Fruit fly (Drosophila melanogaster) whole organism, pupa: ENCODE data around the gene CG5391.

Source experiments
- CG10348 ChIP-seq: fragments of 200-800 bp; sonication (Bioruptor generic); IDR thresholded peaks from 2 replicates; pipeline ENCODE4 v1.3.6; 2022; ENCODE audit warnings: missing biosample characterization, missing genetic modification characterization
- CG12605 ChIP-seq: fragments of 200-800 bp; sonication (Bioruptor generic); IDR thresholded peaks from 2 replicates; pipeline ENCODE4 v1.3.6; 2022; ENCODE audit warnings: missing biosample characterization, missing genetic modification characterization
- CG13204 ChIP-seq: fragments of 200-800 bp; sonication (Bioruptor generic); optimal IDR thresholded peaks from 2 replicates; lab custom pipeline; 2018; ENCODE audit warnings: missing biosample characterization, mild to moderate bottlenecking, missing genetic modification characterization, moderate library complexity
- CG14655 ChIP-seq: fragments of 200-800 bp; sonication (Bioruptor generic); optimal IDR thresholded peaks from 3 replicates; lab custom pipeline; 2017; ENCODE audit warnings: mild to moderate bottlenecking, missing biosample characterization, missing genetic modification reagents, missing genetic modification characterization
- CG15710 ChIP-seq: fragments of 200-800 bp; sonication (Bioruptor generic); optimal IDR thresholded peaks from 2 replicates; lab custom pipeline; 2018; ENCODE audit warnings: missing biosample characterization, mild to moderate bottlenecking, missing genetic modification characterization, moderate library complexity
- CG17806 ChIP-seq: fragments of 200-800 bp; sonication (Bioruptor generic); optimal IDR thresholded peaks from 2 replicates; lab custom pipeline; 2018; ENCODE audit warnings: missing biosample characterization, mild to moderate bottlenecking, missing genetic modification characterization, moderate library complexity
- CG32121 ChIP-seq: fragments of 200-800 bp; sonication (Bioruptor generic); IDR thresholded peaks from 2 replicates; pipeline ENCODE4 v1.3.6; 2022; ENCODE audit warnings: missing biosample characterization, missing genetic modification characterization
- CG34367 ChIP-seq: fragments of 200-800 bp; sonication (Bioruptor generic); optimal IDR thresholded peaks from 2 replicates; lab custom pipeline; 2018; ENCODE audit warnings: missing biosample characterization, mild to moderate bottlenecking, missing genetic modification characterization
- CG4496 ChIP-seq: fragments of 200-800 bp; sonication (Bioruptor generic); IDR thresholded peaks from 3 replicates; pipeline ENCODE4 v1.3.6; 2022; ENCODE audit warnings: missing biosample characterization, missing genetic modification characterization
- CG8159 ChIP-seq: fragments of 200-800 bp; sonication (Bioruptor generic); optimal IDR thresholded peaks from 3 replicates; lab custom pipeline; 2018; ENCODE audit warnings: missing biosample characterization, mild to moderate bottlenecking, missing genetic modification characterization, moderate library complexity
- CG8301 ChIP-seq: fragments of 200-800 bp; sonication (Bioruptor generic); optimal IDR thresholded peaks from 2 replicates; lab custom pipeline; 2018; ENCODE audit warnings: missing biosample characterization, mild to moderate bottlenecking, missing genetic modification characterization
- CG9948 ChIP-seq: fragments of 200-800 bp; sonication (Bioruptor generic); optimal IDR thresholded peaks from 2 replicates; lab custom pipeline; 2018; ENCODE audit warnings: missing biosample characterization, mild to moderate bottlenecking, missing genetic modification characterization, moderate library complexity
- D1 ChIP-seq: fragments of 200-800 bp; sonication (Bioruptor generic); optimal IDR thresholded peaks from 2 replicates; lab custom pipeline; 2018; ENCODE audit warnings: missing biosample characterization, mild to moderate bottlenecking, missing genetic modification characterization, moderate library complexity
- EcR ChIP-seq: fragments of 200-800 bp; sonication (Bioruptor generic); optimal IDR thresholded peaks from 3 replicates; lab custom pipeline; 2019; ENCODE audit warnings: missing biosample characterization, missing genetic modification characterization, mild to moderate bottlenecking, moderate library complexity, missing genetic modification reagents
- Ets98B ChIP-seq: fragments of 200-800 bp; sonication (Bioruptor generic); IDR thresholded peaks from 2 replicates; pipeline ENCODE4 v1.3.6; 2022; ENCODE audit warnings: missing biosample characterization, missing genetic modification characterization
- Pif1A ChIP-seq: fragments of 200-800 bp; sonication (Bioruptor generic); optimal IDR thresholded peaks from 3 replicates; lab custom pipeline; 2016; ENCODE audit warnings: missing biosample characterization, missing genetic modification characterization
- Pif1B ChIP-seq: fragments of 200-800 bp; sonication (Bioruptor generic); optimal IDR thresholded peaks from 3 replicates; lab custom pipeline; 2016; ENCODE audit warnings: missing biosample characterization, missing genetic modification characterization
- Snoo ChIP-seq: fragments of 200-800 bp; sonication (Bioruptor generic); optimal IDR thresholded peaks from 3 replicates; lab custom pipeline; 2017; ENCODE audit warnings: missing biosample characterization, mild to moderate bottlenecking, missing genetic modification characterization, inconsistent platforms
- fd96Ca ChIP-seq: fragments of 200-800 bp; sonication (Bioruptor generic); IDR thresholded peaks from 3 replicates; pipeline ENCODE4 v1.3.6; 2022; ENCODE audit warnings: missing biosample characterization, missing genetic modification characterization
- gl ChIP-seq: fragments of 200-800 bp; sonication (Bioruptor generic); optimal IDR thresholded peaks from 2 replicates; lab custom pipeline; 2018; ENCODE audit warnings: missing biosample characterization, mild to moderate bottlenecking, missing genetic modification characterization
- rn ChIP-seq: fragments of 200-800 bp; sonication (Bioruptor generic); IDR thresholded peaks from 2 replicates; pipeline ENCODE4 v1.3.6; 2022; ENCODE audit warnings: missing biosample characterization, missing genetic modification characterization

The CG5391 gene

dm6 chr3R:22331691-22332090 is 2.3 kb downstream of the CG5391 start, which contains the start of gene CG13862:
Gene CG13862 (plus strand): TSS chr3R:22331991.
- TF ChIP-seq CG4496 (GFP tag; lab: Robert Waterston, UW): no peak
- no peak for TF ChIP-seq CG8159 (tag; lab: Kevin White, UChicago)
- no peak for TF ChIP-seq CG9948 (tag; lab: Kevin White, UChicago)
- TF ChIP-seq CG8301 (tag; lab: Kevin White, UChicago): no peak
- TF ChIP-seq CG17806 (tag; lab: Kevin White, UChicago): no peak
- TF ChIP-seq CG12605: no peak
- TF ChIP-seq Pif1A (GFP tag; lab: Kevin White, UChicago): no peak

dm6 chr3R:22330512-22331119 is 3.3 kb downstream of the CG5391 start, which contains the start of gene CG33721:
Gene CG33721 (plus strand): TSS chr3R:22331069.
- TF ChIP-seq EcR (no peak), CG32121 (GFP tag; lab: Robert Waterston, UW) (no peak), CG13204 (GFP tag; lab: Kevin White, UChicago) (no peak), Pif1B (GFP tag; lab: Kevin White, UChicago) (no peak), fd96Ca (GFP tag; lab: Robert Waterston, UW) (no peak), Pif1A (GFP tag; lab: Kevin White, UChicago) (no peak), rn (no peak)
- TF ChIP-seq, all 21 proteins: peak for 0

DNA sequence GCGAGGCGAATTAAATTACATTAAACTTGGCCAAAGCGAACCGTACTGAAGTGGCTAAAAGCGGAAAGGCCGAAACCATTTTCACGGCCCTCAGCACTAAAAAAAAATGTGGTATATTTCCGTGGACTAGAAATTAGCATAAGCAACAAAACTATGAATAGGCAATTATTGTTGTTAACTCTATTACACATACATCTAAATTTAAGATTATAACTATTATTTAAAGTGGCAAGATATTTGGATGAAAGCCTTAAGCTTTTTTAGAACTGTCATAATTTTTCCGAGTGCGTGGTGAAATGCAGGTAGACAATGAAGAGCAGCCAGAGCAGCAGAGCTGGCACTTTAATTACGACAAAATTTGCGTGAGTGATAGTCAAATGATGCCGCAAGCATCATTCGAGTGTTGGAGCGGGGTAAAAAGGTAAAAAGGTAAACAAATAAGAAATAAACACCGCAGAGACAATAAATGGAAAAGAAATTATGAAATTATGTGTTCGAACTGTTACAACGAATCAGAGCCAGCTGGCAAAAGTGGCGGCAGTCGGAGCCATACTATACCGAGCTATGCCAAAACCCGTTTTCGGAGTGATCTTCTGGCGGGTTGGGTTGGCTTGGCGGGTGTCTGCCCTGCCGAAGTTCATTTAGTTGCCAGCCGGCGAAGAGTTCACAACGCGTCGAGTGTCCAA is 5.1 kb downstream of the CG5391 start, which contains the start of gene CG7080:
Gene CG7080 (plus strand): TSS at position 636 of the 686 bp plus-strand sequence.
- TF ChIP-seq CG8159 (tag; lab: Kevin White, UChicago) (peak; percentile 25), Snoo (tag; lab: Kevin White, UChicago) (no peak), Pif1A (GFP tag; lab: Kevin White, UChicago) (peak; percentile 12), CG14655 (GFP tag; lab: Kevin White, UChicago) (peak; percentile 14), CG13204 (GFP tag; lab: Kevin White, UChicago) (no peak), EcR (no peak)

dm6 chr3R:22324736-22325135 is 9.2 kb downstream of the CG5391 start:
- TF ChIP-seq CG15710 (tag; lab: Kevin White, UChicago) (peak; percentile 76), Pif1A (GFP tag; lab: Kevin White, UChicago) (no peak), gl (no peak), CG13204 (GFP tag; lab: Kevin White, UChicago) (peak; percentile 56), CG10348 (no peak), CG17806 (tag; lab: Kevin White, UChicago) (peak; percentile 79), Snoo (tag; lab: Kevin White, UChicago) (peak; percentile 46), rn (no peak), CG14655 (GFP tag; lab: Kevin White, UChicago) (peak; percentile 81), CG9948 (tag; lab: Kevin White, UChicago) (peak; percentile 78), CG8159 (tag; lab: Kevin White, UChicago) (peak; percentile 83), CG32121 (GFP tag; lab: Robert Waterston, UW) (peak; percentile 55; the same call in 1 of the 2 replicates), CG4496 (GFP tag; lab: Robert Waterston, UW) (peak; percentile 68; the same call in 2 of the 3 replicates), CG8301 (tag; lab: Kevin White, UChicago) (peak; percentile 59), Pif1B (GFP tag; lab: Kevin White, UChicago) (peak; percentile 7), Ets98B (GFP tag; lab: Robert Waterston, UW) (peak; percentile 27; the same call in 1 of the 2 replicates), EcR (no peak), CG34367 (tag; lab: Kevin White, UChicago) (peak; percentile 63), fd96Ca (GFP tag; lab: Robert Waterston, UW) (peak; percentile 64; the same call in 2 of the 3 replicates), D1 (tag; lab: Kevin White, UChicago) (no peak), CG12605 (peak; percentile 15; the same call in 1 of the 2 replicates)

DNA sequence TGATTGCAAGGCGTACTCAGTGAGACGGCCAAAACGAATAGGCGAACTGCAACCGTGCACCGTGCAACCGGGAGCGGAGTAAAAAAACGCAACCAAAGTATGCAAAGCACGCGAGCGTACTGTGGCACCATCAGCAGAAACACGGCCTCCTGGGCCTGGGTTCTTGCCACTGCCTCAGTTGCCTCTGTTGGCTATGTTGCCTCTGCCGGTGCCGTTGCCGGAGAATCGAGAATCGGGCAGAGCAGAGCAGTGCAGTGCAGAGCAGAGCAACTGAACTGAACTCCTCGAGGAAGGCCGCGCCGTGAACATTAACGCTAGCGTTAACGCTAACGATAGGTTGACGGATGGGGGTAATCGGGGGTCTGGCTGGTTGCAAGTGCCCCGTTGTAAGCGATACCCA is 10.0 kb downstream of the CG5391 start, which contains the start of gene CG34377:
Gene CG34377 (minus strand): TSS at position 101 of the 400 bp plus-strand sequence.
- TF ChIP-seq CG9948 (tag; lab: Kevin White, UChicago): no peak

DNA sequence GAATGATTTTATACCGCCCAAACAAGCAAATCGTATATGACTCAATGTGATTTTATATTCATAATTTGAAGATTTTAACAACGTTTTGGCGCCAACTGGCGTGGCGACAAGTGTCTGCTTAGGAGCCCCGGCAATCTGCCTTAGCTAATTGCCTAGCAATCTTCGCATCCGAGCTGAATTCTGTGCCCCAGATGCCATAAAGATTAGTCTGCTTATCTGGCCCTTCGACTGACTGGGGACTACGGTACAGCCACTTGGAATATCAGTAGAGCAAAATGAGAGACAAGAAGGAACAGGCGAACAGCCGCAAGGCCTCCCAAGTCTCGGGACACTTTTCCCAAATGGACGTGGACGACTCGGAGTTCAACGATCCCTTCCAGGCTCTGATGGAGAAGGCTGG is 33.9 kb downstream of the CG5391 start:
- TF ChIP-seq fd96Ca (GFP tag; lab: Robert Waterston, UW): no peak
- no peak for TF ChIP-seq gl
- TF ChIP-seq CG12605: no peak
- TF ChIP-seq rn: no peak
- no peak for TF ChIP-seq Snoo (tag; lab: Kevin White, UChicago)
- no peak for TF ChIP-seq Ets98B (GFP tag; lab: Robert Waterston, UW)
- no peak for TF ChIP-seq CG8301 (tag; lab: Kevin White, UChicago)
- no peak for TF ChIP-seq CG32121 (GFP tag; lab: Robert Waterston, UW)
- no peak for TF ChIP-seq CG34367 (tag; lab: Kevin White, UChicago)
- no peak for TF ChIP-seq CG13204 (GFP tag; lab: Kevin White, UChicago)
- no peak for TF ChIP-seq CG14655 (GFP tag; lab: Kevin White, UChicago)
- no peak for TF ChIP-seq CG10348
- no peak for TF ChIP-seq CG15710 (tag; lab: Kevin White, UChicago)
- no peak for TF ChIP-seq CG8159 (tag; lab: Kevin White, UChicago)
